Worm (Caenorhabditis elegans) whole organism, young adult: Measurements from ENCODE around the gene srbc-20.

Source experiments
- B0019.2 ChIP-seq: fragments of 200-800 bp; sonication (Bioruptor generic); conservative IDR thresholded peaks from 2 replicates; pipeline ENCODE4 v1.3.6; 2022; ENCODE audit warnings: missing genetic modification reagents, missing genetic modification characterization, missing compliant biosample characterization
- B0336.3 ChIP-seq: fragments of 200-800 bp; sonication (Bioruptor generic); IDR thresholded peaks from 2 replicates; pipeline ENCODE4 v1.3.6; 2022; ENCODE audit warnings: missing genetic modification characterization, missing compliant biosample characterization
- C06A6.2 ChIP-seq: fragments of 200-800 bp; sonication (Bioruptor generic); conservative IDR thresholded peaks from 2 replicates; pipeline ENCODE4 v1.3.6; 2022; ENCODE audit warnings: missing genetic modification characterization, missing compliant biosample characterization
- D2030.7 ChIP-seq: fragments of 200-800 bp; sonication (Bioruptor generic); IDR thresholded peaks from 2 replicates; pipeline ENCODE4 v1.3.6; 2022; ENCODE audit warnings: missing genetic modification reagents, missing genetic modification characterization, missing compliant biosample characterization
- F37B4.10 ChIP-seq: fragments of 200-800 bp; sonication (Bioruptor generic); IDR thresholded peaks from 2 replicates; pipeline ENCODE4 v1.3.6; 2022; ENCODE audit warnings: missing genetic modification characterization, missing compliant biosample characterization
- K12H6.12 ChIP-seq: fragments of 200-800 bp; sonication (Bioruptor generic); optimal IDR thresholded peaks from 2 replicates; lab custom pipeline; 2018; ENCODE audit warnings: mild to moderate bottlenecking, missing genetic modification characterization, missing compliant biosample characterization
- Y95B8A.8 ChIP-seq: fragments of 200-800 bp; sonication (Bioruptor generic); IDR thresholded peaks from 2 replicates; pipeline ENCODE4 v1.3.6; 2022; ENCODE audit warnings: missing genetic modification reagents, missing genetic modification characterization, missing compliant biosample characterization
- ama-1 ChIP-seq, 3 experiments: fragments of 150-350 bp in 1 of 3; sonication (generic microtip) in 2 of 3; optimal IDR thresholded peaks; 2 replicates each; lab custom pipeline; 2014 to 2018; ENCODE audit warnings: missing biosample characterization in 2 of 3, missing genetic modification characterization in 2 of 3, missing genetic modification reagents in 2 of 3
- atf-7 ChIP-seq: sonication (generic microtip); optimal IDR thresholded peaks from 2 replicates; lab custom pipeline; 2017; ENCODE audit warnings: mild to moderate bottlenecking, missing genetic modification characterization, missing compliant biosample characterization
- athp-1 ChIP-seq: sonication (generic microtip); optimal IDR thresholded peaks from 2 replicates; lab custom pipeline; 2017; ENCODE audit warnings: mild to moderate bottlenecking, missing genetic modification characterization, missing compliant biosample characterization
- ceh-100 ChIP-seq: fragments of 200-800 bp; sonication (Bioruptor generic); IDR thresholded peaks from 2 replicates; pipeline ENCODE4 v1.3.6; 2022; ENCODE audit warnings: missing genetic modification reagents, missing genetic modification characterization, missing compliant biosample characterization
- ceh-40 ChIP-seq: fragments of 200-800 bp; sonication (Bioruptor generic); IDR thresholded peaks from 2 replicates; pipeline ENCODE4 v1.3.6; 2022; ENCODE audit warnings: missing genetic modification characterization, missing compliant biosample characterization
- dpff-1 ChIP-seq: sonication (generic microtip); optimal IDR thresholded peaks from 2 replicates; lab custom pipeline; 2017; ENCODE audit warnings: mild to moderate bottlenecking, missing genetic modification characterization, missing compliant biosample characterization
- egl-18 ChIP-seq: fragments of 200-800 bp; sonication (Bioruptor generic); IDR thresholded peaks from 2 replicates; pipeline ENCODE4 v1.3.6; 2022; ENCODE audit warnings: missing genetic modification reagents, missing genetic modification characterization, missing compliant biosample characterization
- egrh-3 ChIP-seq: fragments of 200-800 bp; sonication (Bioruptor generic); IDR thresholded peaks from 2 replicates; pipeline ENCODE4 v1.3.6; 2022; ENCODE audit warnings: missing genetic modification reagents, missing genetic modification characterization, missing compliant biosample characterization
- gei-17 ChIP-seq: fragments of 200-800 bp; sonication (Bioruptor generic); optimal IDR thresholded peaks from 2 replicates; lab custom pipeline; 2018; ENCODE audit warnings: mild to moderate bottlenecking, missing genetic modification characterization, missing compliant biosample characterization
- hlh-12 ChIP-seq: sonication (generic microtip); optimal IDR thresholded peaks from 2 replicates; lab custom pipeline; 2016; ENCODE audit warnings: missing genetic modification characterization, missing compliant biosample characterization
- hlh-26 ChIP-seq: fragments of 200-800 bp; sonication (Bioruptor generic); conservative IDR thresholded peaks from 2 replicates; pipeline ENCODE4 v1.3.6; 2022; ENCODE audit warnings: missing genetic modification reagents, missing genetic modification characterization, missing compliant biosample characterization
- hmg-1.2 ChIP-seq: fragments of 200-800 bp; sonication (Bioruptor generic); IDR thresholded peaks from 2 replicates; pipeline ENCODE4 v1.3.6; 2022; ENCODE audit warnings: missing genetic modification reagents, missing genetic modification characterization, missing compliant biosample characterization
- hrde-1 ChIP-seq: sonication (generic microtip); optimal IDR thresholded peaks from 2 replicates; lab custom pipeline; 2016; ENCODE audit warnings: missing genetic modification characterization, mild to moderate bottlenecking, missing compliant biosample characterization, moderate library complexity, missing genotype, missing genetic modification reagents, borderline replicate concordance
- let-526 ChIP-seq: fragments of 200-800 bp; sonication (Bioruptor generic); IDR thresholded peaks from 2 replicates; pipeline ENCODE4 v1.3.6; 2022; ENCODE audit warnings: missing genetic modification reagents, missing genetic modification characterization, missing compliant biosample characterization
- lin-26 ChIP-seq: fragments of 200-800 bp; sonication (Bioruptor generic); IDR thresholded peaks from 2 replicates; pipeline ENCODE4 v1.3.6; 2022; ENCODE audit warnings: missing genetic modification reagents, missing genetic modification characterization, missing compliant biosample characterization
- madf-6 ChIP-seq: fragments of 200-800 bp; sonication (Bioruptor generic); IDR thresholded peaks from 2 replicates; pipeline ENCODE4 v1.3.6; 2022; ENCODE audit warnings: missing genetic modification reagents, missing genetic modification characterization, missing compliant biosample characterization
- mcd-1 ChIP-seq: fragments of 200-800 bp; sonication (Bioruptor generic); IDR thresholded peaks from 2 replicates; pipeline ENCODE4 v1.3.6; 2022; ENCODE audit warnings: missing genetic modification reagents, missing genetic modification characterization, missing compliant biosample characterization
- mes-4 ChIP-seq: sonication (generic microtip); optimal IDR thresholded peaks from 2 replicates; lab custom pipeline; 2016; ENCODE audit warnings: missing genotype, missing genetic modification characterization, missing compliant biosample characterization
- nfya-1 ChIP-seq: sonication (generic microtip); optimal IDR thresholded peaks from 2 replicates; lab custom pipeline; 2017; ENCODE audit warnings: antibody characterized with exemption, missing compliant biosample characterization, missing genetic modification characterization, borderline replicate concordance; ENCODE audit not compliant: insufficient read depth
- nfyb-1 ChIP-seq: fragments of 200-800 bp; sonication (Bioruptor generic); IDR thresholded peaks from 2 replicates; pipeline ENCODE4 v1.3.6; 2022; ENCODE audit warnings: missing genetic modification reagents, missing genetic modification characterization, missing compliant biosample characterization
- nhr-179 ChIP-seq: sonication (generic microtip); optimal IDR thresholded peaks from 2 replicates; lab custom pipeline; 2016; ENCODE audit warnings: mild to moderate bottlenecking, missing genetic modification characterization, missing compliant biosample characterization
- repo-1 ChIP-seq: sonication (generic microtip); optimal IDR thresholded peaks from 2 replicates; lab custom pipeline; 2017; ENCODE audit warnings: mild to moderate bottlenecking, missing genetic modification characterization, missing compliant biosample characterization
- rpc-1 ChIP-seq, 2 experiments: fragments of 150-350 bp in 1 of 2; sonication (generic microtip) in 1 of 2; optimal IDR thresholded peaks; 2 replicates each; lab custom pipeline; 2014 to 2018; ENCODE audit warnings: missing biosample characterization in 1 of 2, missing genetic modification characterization in 1 of 2, missing genetic modification reagents in 1 of 2, missing genotype in 1 of 2
- sea-2 ChIP-seq: fragments of 200-800 bp; sonication (Bioruptor generic); IDR thresholded peaks from 2 replicates; pipeline ENCODE4 v1.3.6; 2022; ENCODE audit warnings: missing genetic modification characterization, missing compliant biosample characterization
- somi-1 ChIP-seq: fragments of 200-800 bp; sonication (Bioruptor generic); optimal IDR thresholded peaks from 2 replicates; lab custom pipeline; 2018; ENCODE audit warnings: mild to moderate bottlenecking, missing genetic modification characterization, missing compliant biosample characterization
- tbx-9 ChIP-seq: sonication (generic microtip); optimal IDR thresholded peaks from 2 replicates; lab custom pipeline; 2016; ENCODE audit warnings: borderline replicate concordance, missing genetic modification characterization, inconsistent platforms, missing compliant biosample characterization
- unc-130 ChIP-seq: sonication (generic microtip); optimal IDR thresholded peaks from 2 replicates; lab custom pipeline; 2016; ENCODE audit warnings: missing genetic modification reagents, missing genetic modification characterization, missing compliant biosample characterization
- xnd-1 ChIP-seq: sonication (generic microtip); optimal IDR thresholded peaks from 2 replicates; lab custom pipeline; 2016; ENCODE audit warnings: missing genotype, missing genetic modification reagents, missing genetic modification characterization, missing compliant biosample characterization
- ztf-25 ChIP-seq: fragments of 200-800 bp; sonication (Bioruptor generic); IDR thresholded peaks from 2 replicates; pipeline ENCODE4 v1.3.6; 2022; ENCODE audit warnings: missing genetic modification reagents, missing genetic modification characterization, missing compliant biosample characterization

The srbc-20 gene

DNA sequence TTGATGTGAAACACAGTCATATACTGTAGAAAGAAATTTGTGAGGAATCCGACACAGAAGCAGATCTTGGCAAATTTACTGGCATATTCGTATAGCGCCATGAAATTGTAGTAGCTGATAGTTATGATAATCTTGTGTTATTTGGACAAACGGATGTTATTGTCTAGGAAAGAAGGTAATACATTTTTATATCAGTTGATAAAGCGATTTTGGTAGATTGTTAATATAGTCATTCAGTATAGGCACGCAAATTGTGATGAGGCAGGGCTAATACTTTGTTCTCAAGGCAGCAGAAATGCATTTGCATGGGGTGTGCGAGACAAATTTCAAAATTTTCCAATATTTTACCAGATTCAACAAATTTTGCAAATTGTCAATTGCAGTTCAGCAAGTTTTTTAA is 851 bp upstream of the srbc-20 start, which contains the start of gene str-52:
TSS of gene str-52 (minus strand) at position 101 of the 400 bp plus-strand sequence.
- TF ChIP-seq egl-18 (no peak), ceh-100 (no peak), mcd-1 (GFP tag; lab: Robert Waterston, UW) (no peak), xnd-1 (tag; lab: Kevin White, UChicago) (no peak), ceh-40 (GFP tag; lab: Robert Waterston, UW) (no peak), mes-4 (no peak), gei-17 (GFP tag; lab: Kevin White, UChicago) (no peak), K12H6.12 (tag; lab: Kevin White, UChicago) (no peak), madf-6 (GFP tag; lab: Robert Waterston, UW) (no peak), let-526 (GFP tag; lab: Robert Waterston, UW) (no peak), nfya-1 (tag; lab: Kevin White, UChicago) (no peak), C06A6.2 (GFP tag; lab: Robert Waterston, UW) (no peak), atf-7 (tag; lab: Kevin White, UChicago) (no peak), tbx-9 (tag; lab: Kevin White, UChicago) (no peak), hlh-12 (tag; lab: Kevin White, UChicago) (no peak), athp-1 (tag; lab: Kevin White, UChicago) (no peak)

- TF ChIP-seq egrh-3: no peak
- no peak for TF ChIP-seq ztf-25 (GFP tag; lab: Robert Waterston, UW)
- TF ChIP-seq hmg-1.2 (GFP tag; lab: Robert Waterston, UW): no peak
- TF ChIP-seq dpff-1 (tag; lab: Kevin White, UChicago): no peak
- TF ChIP-seq hrde-1 (tag; lab: Kevin White, UChicago): no peak
- no peak for TF ChIP-seq gei-17 (GFP tag; lab: Kevin White, UChicago)
- TF ChIP-seq xnd-1 (tag; lab: Kevin White, UChicago): no peak
- no peak for TF ChIP-seq sea-2 (GFP tag; lab: Robert Waterston, UW)
- no peak for TF ChIP-seq B0019.2
- TF ChIP-seq Y95B8A.8 (GFP tag; lab: Robert Waterston, UW): no peak
- no peak for TF ChIP-seq D2030.7 (GFP tag; lab: Robert Waterston, UW)
- TF ChIP-seq somi-1 (GFP tag; lab: Kevin White, UChicago): no peak
- no peak for TF ChIP-seq unc-130 (GFP tag; lab: Kevin White, UChicago)
- TF ChIP-seq, all 124 proteins: peak for 0
These were observed 2.5 kb downstream of the srbc-20 start, which contains the start of gene C45H4.21 for ce11 chrV:2149432-2149831. TSS of gene C45H4.21 (minus strand) at chrV:2149532.

DNA sequence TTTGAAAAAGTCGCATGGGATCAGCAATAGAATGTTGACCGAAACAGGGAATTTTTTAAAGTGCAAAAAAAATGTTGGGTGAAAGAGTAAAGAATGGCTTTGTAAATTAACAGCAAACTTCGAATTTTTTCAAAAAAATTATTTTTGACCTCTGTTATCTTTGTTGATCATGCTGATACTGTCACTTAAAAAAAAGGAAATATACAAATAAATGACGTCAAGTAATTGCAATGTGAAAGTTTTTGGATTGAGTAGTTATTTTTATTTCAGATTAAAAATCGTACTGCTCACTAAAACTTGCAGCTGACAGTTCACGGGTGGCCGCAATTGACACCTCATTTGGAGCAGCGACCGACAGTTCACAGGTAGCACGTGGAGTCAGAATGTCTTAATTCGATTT is 4.0 kb downstream of the srbc-20 start, which contains the start of gene C45H4.13:
TSS of gene C45H4.13 (minus strand) at position 101 of the 400 bp plus-strand sequence.
- TF ChIP-seq lin-26 (no peak), repo-1 (tag; lab: Kevin White, UChicago) (no peak), F37B4.10 (GFP tag; lab: Robert Waterston, UW) (no peak), madf-6 (GFP tag; lab: Robert Waterston, UW) (no peak), nhr-179 (tag; lab: Kevin White, UChicago) (no peak), ama-1 (optimal IDR thresholded peaks at IDR 0.05; lab: Kevin White, UChicago) (no peak), ama-1 (GFP tag; optimal IDR thresholded peaks at IDR 0.05; lab: Kevin White, UChicago) (no peak), nfyb-1 (GFP tag; lab: Robert Waterston, UW) (no peak), mcd-1 (GFP tag; lab: Robert Waterston, UW) (no peak)

DNA sequence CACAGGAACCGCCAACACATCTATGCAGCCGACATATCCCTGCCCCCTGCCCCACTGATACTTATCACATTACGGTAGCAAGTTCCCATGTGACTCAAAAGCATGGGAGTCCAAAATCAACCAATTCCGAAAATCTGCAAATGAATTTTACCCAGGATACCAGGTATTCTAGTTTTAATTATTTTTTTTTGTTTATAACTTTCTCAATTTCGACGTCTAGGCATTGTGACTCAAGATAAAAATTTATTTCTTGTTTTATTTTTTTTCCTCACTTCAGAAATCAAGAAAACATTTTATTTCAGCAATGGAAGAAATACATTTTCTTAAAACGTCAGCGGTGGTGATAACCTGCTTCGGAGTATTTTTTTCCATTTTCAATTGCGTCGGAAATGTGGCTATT is 4.6 kb downstream of the srbc-20 start, which contains the start of gene srbc-24:
TSS of gene srbc-24 (plus strand) at position 301 of the 400 bp plus-strand sequence.
- TF ChIP-seq hlh-26: no peak
- TF ChIP-seq nfya-1 (tag; lab: Kevin White, UChicago): no peak
- no peak for TF ChIP-seq repo-1 (tag; lab: Kevin White, UChicago)
- TF ChIP-seq B0336.3 (GFP tag; lab: Robert Waterston, UW): no peak
- no peak for TF ChIP-seq rpc-1 (optimal IDR thresholded peaks at IDR 0.05; lab: Kevin White, UChicago)
- no peak for TF ChIP-seq rpc-1 (tag; optimal IDR thresholded peaks at IDR 0.05; lab: Kevin White, UChicago)
